Fruit fly (Drosophila melanogaster) Kc167 (cell line): Measurements from ENCODE around the gene CG15818.

Experiments
- Myc ChIP-seq: fragments of >200 bp; optimal IDR thresholded peaks from 2 replicates; lab custom pipeline; 2017; ENCODE audit warnings: missing external identifiers
- Sin3A ChIP-seq: fragments of >200 bp; optimal IDR thresholded peaks from 2 replicates; lab custom pipeline; 2018; ENCODE audit warnings: missing external identifiers
- h ChIP-seq: fragments of >200 bp; optimal IDR thresholded peaks from 3 replicates; lab custom pipeline; 2018; ENCODE audit warnings: missing external identifiers
- insv ChIP-seq: fragments of >200 bp; optimal IDR thresholded peaks from 3 replicates; lab custom pipeline; 2018; ENCODE audit warnings: missing external identifiers
- psq ChIP-seq: fragments of >200 bp; optimal IDR thresholded peaks from 2 replicates; lab custom pipeline; 2017; ENCODE audit warnings: missing external identifiers
- ttk ChIP-seq: sonication (Bioruptor generic); optimal IDR thresholded peaks from 2 replicates; lab custom pipeline; 2017; ENCODE audit warnings: missing external identifiers

CG15818 gene

dm6 chr2L:7410609-7411008, at the start of gene CG15818:
CG15818 (plus strand) TSS chr2L:7410909.
- no peak for TF ChIP-seq Myc (lab: Kevin White, UChicago)
- TF ChIP-seq Sin3A (lab: Kevin White, UChicago): no peak

- no peak for TF ChIP-seq Myc (lab: Kevin White, UChicago)
- TF ChIP-seq ttk (lab: Kevin White, UChicago): no peak
- TF ChIP-seq Sin3A (lab: Kevin White, UChicago): no peak
- TF ChIP-seq h (lab: Kevin White, UChicago): no peak
- TF ChIP-seq insv: no peak
- TF ChIP-seq psq (lab: Kevin White, UChicago): no peak
These were observed 47.6 kb upstream of the CG15818 start, which contains the start of gene Wnt10 for dm6 chr2L:7363079-7363478. Wnt10 (plus strand) TSS chr2L:7363379.

- no peak for TF ChIP-seq h (lab: Kevin White, UChicago)
- TF ChIP-seq psq (lab: Kevin White, UChicago): no peak
- TF ChIP-seq ttk (lab: Kevin White, UChicago): no peak
- TF ChIP-seq Sin3A (lab: Kevin White, UChicago): no peak
- no peak for TF ChIP-seq Myc (lab: Kevin White, UChicago)
- no peak for TF ChIP-seq insv
These were observed 34.6 kb upstream of the CG15818 start for dm6 chr2L:7376157-7376556.

dm6 chr2L:7377402-7377801, 33.3 kb upstream of the CG15818 start, which contains the start of gene ninaC:
ninaC (plus strand) TSS chr2L:7377702.
- TF ChIP-seq Myc (lab: Kevin White, UChicago) (no peak), Sin3A (lab: Kevin White, UChicago) (no peak), ttk (lab: Kevin White, UChicago) (no peak), psq (lab: Kevin White, UChicago) (no peak), h (lab: Kevin White, UChicago) (no peak), insv (no peak)

dm6 chr2L:7386555-7387420, 23.9 kb upstream of the CG15818 start:
- no peak for TF ChIP-seq h (lab: Kevin White, UChicago)
- no peak for TF ChIP-seq psq (lab: Kevin White, UChicago)
- TF ChIP-seq insv: no peak
- no peak for TF ChIP-seq ttk (lab: Kevin White, UChicago)

- TF ChIP-seq h (lab: Kevin White, UChicago) (no peak), Myc (lab: Kevin White, UChicago) (no peak), Sin3A (lab: Kevin White, UChicago) (no peak), insv (no peak), ttk (lab: Kevin White, UChicago) (no peak), psq (lab: Kevin White, UChicago) (no peak)
These were observed 22.7 kb upstream of the CG15818 start, which contains the start of the genes CG5149 and gudu for dm6 chr2L:7387813-7388558. CG5149 (minus strand) TSS chr2L:7388253. gudu (plus strand) TSS chr2L:7388508.

dm6 chr2L:7395813-7396212, 14.9 kb upstream of the CG15818 start:
- TF ChIP-seq insv (no peak), Sin3A (lab: Kevin White, UChicago) (no peak), Myc (lab: Kevin White, UChicago) (no peak), h (lab: Kevin White, UChicago) (no peak), ttk (lab: Kevin White, UChicago) (no peak), psq (lab: Kevin White, UChicago) (no peak)

- no peak for TF ChIP-seq Myc (lab: Kevin White, UChicago)
- no peak for TF ChIP-seq h (lab: Kevin White, UChicago)
- no peak for TF ChIP-seq Sin3A (lab: Kevin White, UChicago)
- no peak for TF ChIP-seq insv
These were observed 13.7 kb upstream of the CG15818 start for dm6 chr2L:7396962-7397361.

- TF ChIP-seq Sin3A (lab: Kevin White, UChicago): no peak
- no peak for TF ChIP-seq h (lab: Kevin White, UChicago)
- no peak for TF ChIP-seq insv
- TF ChIP-seq ttk (lab: Kevin White, UChicago): no peak
- TF ChIP-seq Myc (lab: Kevin White, UChicago): no peak
These were observed 13.0 kb upstream of the CG15818 start for dm6 chr2L:7397746-7398145.

- TF ChIP-seq insv (no peak), psq (lab: Kevin White, UChicago) (no peak), Myc (lab: Kevin White, UChicago) (no peak), h (lab: Kevin White, UChicago) (no peak), Sin3A (lab: Kevin White, UChicago) (no peak), ttk (lab: Kevin White, UChicago) (no peak)
These were observed 12.2 kb upstream of the CG15818 start, which contains the start of gene CG5160 for dm6 chr2L:7398528-7398927. CG5160 (minus strand) TSS chr2L:7398750.

dm6 chr2L:7401025-7401424, 9.7 kb upstream of the CG15818 start, which contains the start of gene CG5171:
CG5171 (plus strand) TSS chr2L:7401335.
- TF ChIP-seq psq (lab: Kevin White, UChicago) (no peak), Myc (lab: Kevin White, UChicago) (no peak), h (lab: Kevin White, UChicago) (no peak), insv (no peak), ttk (lab: Kevin White, UChicago) (no peak), Sin3A (lab: Kevin White, UChicago) (no peak)
